Worm (Caenorhabditis elegans) whole organism, L3 larva: Measurements from ENCODE around the gene gna-1.

ENCODE experiments used
- fkh-2 ChIP-seq: fragments of 150-350 bp; optimal IDR thresholded peaks from 2 replicates; lab custom pipeline; 2014; ENCODE audit warnings: missing biosample characterization, missing genetic modification reagents, missing genetic modification characterization
- lin-15B ChIP-seq: fragments of 150-350 bp; optimal IDR thresholded peaks from 2 replicates; lab custom pipeline; 2014; ENCODE audit warnings: missing biosample characterization, missing genetic modification characterization
- unc-39 ChIP-seq: sonication (generic microtip); optimal IDR thresholded peaks from 4 replicates; lab custom pipeline; 2017; ENCODE audit warnings: missing biosample characterization, missing genetic modification characterization
- ztf-4 ChIP-seq: fragments of 150-350 bp; optimal IDR thresholded peaks from 2 replicates; lab custom pipeline; 2014; ENCODE audit warnings: missing biosample characterization, missing genetic modification characterization

ce11 chrV:10363834-10364233, 43.9 kb upstream of the gna-1 start:
- TF ChIP-seq lin-15B (no peak), unc-39 (tag; lab: Kevin White, UChicago) (no peak), fkh-2 (tag; lab: Kevin White, UChicago) (no peak), ztf-4 (tag; lab: Kevin White, UChicago) (no peak)
